Fruit fly (Drosophila melanogaster): ENCODE data around the gene spir.

spir gene

DNA sequence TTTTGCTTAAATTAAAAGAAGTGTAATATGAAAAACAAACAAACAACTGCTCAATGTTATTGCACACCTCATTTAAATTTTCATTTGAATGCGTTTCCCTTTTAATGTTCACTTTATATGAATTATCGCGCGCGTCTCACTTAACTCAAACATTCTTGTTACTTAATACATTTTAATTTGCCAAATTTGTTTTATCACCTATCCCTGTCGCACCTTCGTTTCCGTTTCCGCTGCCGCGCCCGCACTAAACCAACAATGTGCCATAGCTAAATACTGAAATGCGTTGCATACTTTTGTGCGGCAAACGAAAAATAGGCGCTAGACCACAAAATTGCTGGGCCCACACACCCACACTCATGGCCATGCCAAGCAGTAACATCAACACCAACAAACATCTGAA lies 23.8 kb upstream of the spir start (continued):
- TF ChIP-seq cad (GFP tag; optimal IDR thresholded peaks at IDR 0.05) (no peak), CG33213 (GFP tag; optimal IDR thresholded peaks at IDR 0.05) (no peak), TFAM (GFP tag; optimal IDR thresholded peaks at IDR 0.05) (no peak), gce (GFP tag; IDR thresholded peaks at IDR 0.05) (peak; percentile 78; the same call in 2 of the 3 replicates), CG15073 (GFP tag; optimal IDR thresholded peaks at IDR 0.05) (no peak), Xbp1 (GFP tag; optimal IDR thresholded peaks at IDR 0.05) (peak; percentile 37), dm (GFP tag; optimal IDR thresholded peaks at IDR 0.05) (peak; percentile 54), CG17186 (GFP tag; optimal IDR thresholded peaks at IDR 0.05) (peak; percentile 57), fru (optimal IDR thresholded peaks at IDR 0.05) (no peak), D19A (tag; optimal IDR thresholded peaks at IDR 0.05) (no peak), phol (tag; optimal IDR thresholded peaks at IDR 0.05) (peak; percentile 49), Deaf1 (tag; optimal IDR thresholded peaks at IDR 0.05) (no peak), emc (GFP tag; optimal IDR thresholded peaks at IDR 0.05) (no peak), lilli (GFP tag; optimal IDR thresholded peaks at IDR 0.05) (no peak), tap (tag; optimal IDR thresholded peaks at IDR 0.05) (peak; percentile 41), CG3838 (GFP tag; optimal IDR thresholded peaks at IDR 0.05) (no peak), CG10654 (GFP tag; optimal IDR thresholded peaks at IDR 0.05) (peak; percentile 50), kay (GFP tag; optimal IDR thresholded peaks at IDR 0.05) (no peak), CG12391 (tag; optimal IDR thresholded peaks at IDR 0.05) (peak; percentile 55), CG7556 (GFP tag; optimal IDR thresholded peaks at IDR 0.05) (no peak), CG10543 (GFP tag; optimal IDR thresholded peaks at IDR 0.05) (peak; percentile 57), CG1024 (GFP tag; IDR thresholded peaks at IDR 0.05) (peak; percentile 54; the same call in 1 of the 2 replicates), corto (GFP tag; optimal IDR thresholded peaks at IDR 0.05) (no peak), CG4820 (GFP tag; optimal IDR thresholded peaks at IDR 0.05) (no peak), CG32772 (GFP tag; IDR thresholded peaks at IDR 0.05) (0 out of 2 replicates have a peak, but pooled peaks have one; percentile 6), al (GFP tag; IDR thresholded peaks at IDR 0.05) (no peak), CG13296 (GFP tag; optimal IDR thresholded peaks at IDR 0.05) (peak; percentile 49), vfl (GFP tag; optimal IDR thresholded peaks at IDR 0.05) (no peak), CG1529 (GFP tag; optimal IDR thresholded peaks at IDR 0.05) (peak; percentile 64), danr (GFP tag; IDR thresholded peaks at IDR 0.05) (0 out of 2 replicates have a peak, but pooled peaks have one; percentile 46), CG6683 (GFP tag; optimal IDR thresholded peaks at IDR 0.05) (no peak), aop (GFP tag; IDR thresholded peaks at IDR 0.05) (no peak), Neu2 (GFP tag; optimal IDR thresholded peaks at IDR 0.05; ENCODE audit: borderline replicate concordance) (no peak), Poxn (GFP tag; IDR thresholded peaks at IDR 0.05) (no peak), dmrt99B (tag; optimal IDR thresholded peaks at IDR 0.05) (peak; percentile 48), Dbx (GFP tag; IDR thresholded peaks at IDR 0.05) (no peak), br (optimal IDR thresholded peaks at IDR 0.05) (no peak), z (GFP tag; IDR thresholded peaks at IDR 0.05) (0 out of 3 replicates have a peak, but pooled peaks have one; percentile 38), MTF-1 (GFP tag; optimal IDR thresholded peaks at IDR 0.05; ENCODE audit: borderline replicate concordance) (peak; percentile 86), C15 (GFP tag; IDR thresholded peaks at IDR 0.05) (0 out of 3 replicates have a peak, but pooled peaks have one; percentile 34), CG18476 (GFP tag; optimal IDR thresholded peaks at IDR 0.05) (no peak), Hand (GFP tag; optimal IDR thresholded peaks at IDR 0.05) (peak; percentile 33), CG2712 (tag; optimal IDR thresholded peaks at IDR 0.05) (peak; percentile 17), CG1647 (GFP tag; optimal IDR thresholded peaks at IDR 0.05) (no peak), pum (GFP tag; optimal IDR thresholded peaks at IDR 0.05) (peak; percentile 33), Bteb2 (GFP tag; optimal IDR thresholded peaks at IDR 0.05) (no peak), hbn (GFP tag; IDR thresholded peaks at IDR 0.05; ENCODE audit: partially characterized antibody) (no peak), cas (GFP tag; IDR thresholded peaks at IDR 0.05) (no peak), Max (GFP tag; optimal IDR thresholded peaks at IDR 0.05) (no peak), Antp (GFP tag; optimal IDR thresholded peaks at IDR 0.05) (no peak), CG7745 (tag; optimal IDR thresholded peaks at IDR 0.05) (peak; percentile 10), CG6854 (GFP tag; optimal IDR thresholded peaks at IDR 0.05) (peak; percentile 66)

Data from whole organism, embryonic.